Worm (Caenorhabditis elegans): ENCODE data around the gene C45B11.5.

DNA sequence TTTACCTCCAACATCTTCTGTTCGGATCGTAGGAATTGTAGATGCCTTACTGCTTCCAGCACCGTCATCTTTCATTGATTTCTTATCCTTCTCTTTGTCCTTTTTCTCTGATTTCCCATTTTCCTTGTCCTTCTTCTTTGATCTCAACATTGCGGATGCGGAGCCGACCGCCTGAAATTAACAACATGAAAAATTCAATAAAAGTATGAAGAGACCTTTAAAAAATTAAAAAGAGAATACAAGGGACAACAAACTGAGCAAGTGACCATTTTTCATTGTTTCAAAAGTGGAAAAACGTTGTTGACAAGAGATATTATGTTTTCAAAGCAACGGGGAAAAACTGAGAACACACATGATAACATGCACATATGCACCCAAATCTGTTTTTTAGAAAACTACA lies 10.9 kb upstream of the C45B11.5 start:
- no peak for TF ChIP-seq elt-3 (tag; optimal IDR thresholded peaks at IDR 0.05)
- TF ChIP-seq nhr-76 (tag; optimal IDR thresholded peaks at IDR 0.05) = no peak
- no peak for TF ChIP-seq unc-62 (GFP tag; optimal IDR thresholded peaks at IDR 0.05)
